Worm (Caenorhabditis elegans) whole organism, late embryonic: ENCODE data around the gene Y56A3A.7.

Experiments used
- pha-4 ChIP-seq: fragments of 150-350 bp; optimal IDR thresholded peaks from 2 replicates; lab custom pipeline; 2018; ENCODE audit warnings: missing biosample characterization, missing genetic modification reagents, missing genetic modification characterization
- rnt-1 ChIP-seq: sonication (generic microtip); optimal IDR thresholded peaks from 2 replicates; lab custom pipeline; 2016; ENCODE audit warnings: missing genetic modification characterization, missing compliant biosample characterization
- sox-2 ChIP-seq: fragments of 200-800 bp; sonication (Bioruptor generic); IDR thresholded peaks from 2 replicates; pipeline ENCODE4 v1.3.6; 2022; ENCODE audit warnings: missing genetic modification reagents, missing genetic modification characterization, missing compliant biosample characterization

DNA sequence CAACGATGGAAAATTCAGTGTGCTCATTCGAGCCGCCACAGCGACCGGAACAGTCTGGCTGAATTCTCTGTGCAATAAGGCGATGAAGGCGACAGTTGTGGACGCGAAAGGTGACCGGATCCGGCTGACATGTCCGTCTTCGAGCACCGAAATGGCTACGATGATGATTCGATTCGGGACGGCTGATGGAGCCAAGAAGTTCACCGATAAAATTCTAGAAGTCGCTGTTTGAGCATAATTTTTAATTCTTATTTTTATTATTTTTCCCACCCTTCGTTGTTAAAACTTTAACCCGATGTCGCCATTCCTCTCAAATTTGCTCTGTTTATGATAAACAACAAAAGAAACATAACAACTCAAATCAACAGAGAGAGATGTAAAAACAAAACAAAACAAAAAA lies 29.3 kb downstream of the Y56A3A.7 start:
- no peak for TF ChIP-seq pha-4 (tag; lab: Kevin White, UChicago)
- TF ChIP-seq sox-2 (GFP tag; lab: Robert Waterston, UW), result no peak
- TF ChIP-seq rnt-1, result no peak
